Fruit fly (Drosophila melanogaster) whole organism, prepupa: ENCODE measurements around the gene CG4036.

ENCODE experiments used
- CG10631 ChIP-seq: fragments of 200-800 bp; sonication (Bioruptor generic); optimal IDR thresholded peaks from 2 replicates; lab custom pipeline; 2016; ENCODE audit warnings: missing biosample characterization, missing genetic modification characterization
- CG10669 ChIP-seq: fragments of 200-800 bp; sonication (Bioruptor generic); optimal IDR thresholded peaks from 3 replicates; lab custom pipeline; 2018; ENCODE audit warnings: missing biosample characterization, mild to moderate bottlenecking, missing genetic modification characterization, moderate library complexity
- CG11294 ChIP-seq: fragments of 200-800 bp; sonication (Bioruptor generic); IDR thresholded peaks from 2 replicates; pipeline ENCODE4 v1.3.6; 2022; ENCODE audit warnings: missing biosample characterization, missing genetic modification characterization
- CG31627 ChIP-seq: fragments of 200-800 bp; sonication (Bioruptor generic); optimal IDR thresholded peaks from 3 replicates; lab custom pipeline; 2016; ENCODE audit warnings: missing biosample characterization, missing genetic modification characterization
- CG3919 ChIP-seq: fragments of 200-800 bp; sonication (Bioruptor generic); optimal IDR thresholded peaks from 3 replicates; lab custom pipeline; 2016; ENCODE audit warnings: missing biosample characterization, missing genetic modification characterization
- CG6163 ChIP-seq: fragments of 200-800 bp; sonication (Bioruptor generic); IDR thresholded peaks from 3 replicates; pipeline ENCODE4 v1.3.6; 2022; ENCODE audit warnings: missing biosample characterization, missing genetic modification characterization
- CG6276 ChIP-seq: fragments of 200-800 bp; sonication (Bioruptor generic); optimal IDR thresholded peaks from 2 replicates; lab custom pipeline; 2017; ENCODE audit warnings: missing biosample characterization, mild to moderate bottlenecking, missing genetic modification characterization
- CG6808 ChIP-seq: fragments of 200-800 bp; sonication (Bioruptor generic); optimal IDR thresholded peaks from 3 replicates; lab custom pipeline; 2017; ENCODE audit warnings: missing biosample characterization, missing genetic modification characterization, mild to moderate bottlenecking, moderate library complexity, missing genetic modification reagents
- CG6854 ChIP-seq: fragments of 200-800 bp; sonication (Bioruptor generic); optimal IDR thresholded peaks from 2 replicates; lab custom pipeline; 2017; ENCODE audit warnings: missing biosample characterization, mild to moderate bottlenecking, missing genetic modification characterization
- CG8119 ChIP-seq: fragments of 200-800 bp; sonication (Bioruptor generic); IDR thresholded peaks from 3 replicates; pipeline ENCODE4 v1.3.6; 2022; ENCODE audit warnings: missing biosample characterization, missing genetic modification characterization
- CG8632 ChIP-seq: fragments of 200-800 bp; sonication (Bioruptor generic); optimal IDR thresholded peaks from 3 replicates; lab custom pipeline; 2016; ENCODE audit warnings: missing biosample characterization, missing genetic modification characterization
- Eip78C ChIP-seq: fragments of 200-800 bp; sonication (Bioruptor generic); peaks from one replicate; lab custom pipeline; 2016; ENCODE audit warnings: missing biosample characterization, missing genetic modification characterization
- Ets21C ChIP-seq: fragments of 200-800 bp; sonication (Bioruptor generic); optimal IDR thresholded peaks from 3 replicates; lab custom pipeline; 2016; ENCODE audit warnings: missing biosample characterization, missing genetic modification characterization
- Ets96B ChIP-seq: fragments of 200-800 bp; optimal IDR thresholded peaks from 2 replicates; lab custom pipeline; 2019; ENCODE audit warnings: missing biosample characterization, mild to moderate bottlenecking, missing genetic modification characterization, moderate library complexity
- Hr38 ChIP-seq: sonication (Bioruptor generic); optimal IDR thresholded peaks from 2 replicates; lab custom pipeline; 2016; ENCODE audit warnings: missing biosample characterization, missing genetic modification characterization
- Hr39 ChIP-seq: fragments of 200-800 bp; sonication (Bioruptor generic); optimal IDR thresholded peaks from 2 replicates; lab custom pipeline; 2016; ENCODE audit warnings: missing biosample characterization, missing genetic modification characterization
- Lpt ChIP-seq: fragments of 200-800 bp; sonication (Bioruptor generic); optimal IDR thresholded peaks from 3 replicates; lab custom pipeline; 2016; ENCODE audit warnings: missing biosample characterization, missing genetic modification characterization
- Sox14 ChIP-seq: fragments of 200-800 bp; sonication (Bioruptor generic); optimal IDR thresholded peaks from 3 replicates; lab custom pipeline; 2016; ENCODE audit warnings: missing biosample characterization, missing genetic modification characterization
- Sox15 ChIP-seq: fragments of 200-800 bp; sonication (Bioruptor generic); optimal IDR thresholded peaks from 3 replicates; lab custom pipeline; 2016; ENCODE audit warnings: missing biosample characterization, missing genetic modification characterization
- cyc ChIP-seq: fragments of 200-800 bp; sonication (Bioruptor generic); optimal IDR thresholded peaks from 3 replicates; lab custom pipeline; 2016; ENCODE audit warnings: missing biosample characterization, missing genetic modification characterization
- dac ChIP-seq: fragments of 200-800 bp; sonication (Bioruptor generic); optimal IDR thresholded peaks from 2 replicates; lab custom pipeline; 2017; ENCODE audit warnings: missing biosample characterization, mild to moderate bottlenecking, missing genetic modification characterization
- eg ChIP-seq: fragments of 200-800 bp; sonication (Bioruptor generic); IDR thresholded peaks from 3 replicates; pipeline ENCODE4 v1.3.6; 2022; ENCODE audit warnings: missing biosample characterization, missing genetic modification characterization
- fd59A ChIP-seq: fragments of 200-800 bp; sonication (Bioruptor generic); optimal IDR thresholded peaks from 2 replicates; lab custom pipeline; 2017; ENCODE audit warnings: missing biosample characterization, mild to moderate bottlenecking, missing genetic modification characterization, missing genetic modification reagents
- fd85E ChIP-seq: fragments of 200-800 bp; sonication (Bioruptor generic); optimal IDR thresholded peaks from 3 replicates; lab custom pipeline; 2016; ENCODE audit warnings: missing biosample characterization, missing genetic modification characterization
- fkh ChIP-seq: fragments of 200-800 bp; sonication (Bioruptor generic); optimal IDR thresholded peaks from 3 replicates; lab custom pipeline; 2017; ENCODE audit warnings: missing biosample characterization, mild to moderate bottlenecking, missing genetic modification characterization, moderate library complexity
- net ChIP-seq: fragments of 200-800 bp; sonication (Bioruptor generic); optimal IDR thresholded peaks from 3 replicates; lab custom pipeline; 2016; ENCODE audit warnings: missing biosample characterization, missing genetic modification characterization
- salr ChIP-seq, 2 experiments: fragments of 200-800 bp; sonication (Bioruptor generic); optimal IDR thresholded peaks; 3 replicates each; lab custom pipeline; 2016 to 2018; ENCODE audit warnings: missing biosample characterization in 2 of 2, missing genetic modification characterization in 2 of 2, mild to moderate bottlenecking in 1 of 2
- spab ChIP-seq: fragments of 200-800 bp; sonication (Bioruptor generic); optimal IDR thresholded peaks from 2 replicates; lab custom pipeline; 2017; ENCODE audit warnings: missing biosample characterization, mild to moderate bottlenecking, missing genetic modification characterization, missing genetic modification reagents
- ss ChIP-seq, 2 experiments: fragments of 200-800 bp; sonication (Bioruptor generic); optimal IDR thresholded peaks; 2 replicates in 1 of 2; 3 replicates in 1 of 2; lab custom pipeline; 2017 to 2018; ENCODE audit warnings: mild to moderate bottlenecking in 2 of 2, missing biosample characterization in 2 of 2, missing genetic modification characterization in 2 of 2, moderate library complexity in 1 of 2
- svp ChIP-seq: fragments of 200-800 bp; sonication (Bioruptor generic); peaks from one replicate; lab custom pipeline; 2016; ENCODE audit warnings: missing biosample characterization, missing genetic modification characterization

Gene CG4036

DNA sequence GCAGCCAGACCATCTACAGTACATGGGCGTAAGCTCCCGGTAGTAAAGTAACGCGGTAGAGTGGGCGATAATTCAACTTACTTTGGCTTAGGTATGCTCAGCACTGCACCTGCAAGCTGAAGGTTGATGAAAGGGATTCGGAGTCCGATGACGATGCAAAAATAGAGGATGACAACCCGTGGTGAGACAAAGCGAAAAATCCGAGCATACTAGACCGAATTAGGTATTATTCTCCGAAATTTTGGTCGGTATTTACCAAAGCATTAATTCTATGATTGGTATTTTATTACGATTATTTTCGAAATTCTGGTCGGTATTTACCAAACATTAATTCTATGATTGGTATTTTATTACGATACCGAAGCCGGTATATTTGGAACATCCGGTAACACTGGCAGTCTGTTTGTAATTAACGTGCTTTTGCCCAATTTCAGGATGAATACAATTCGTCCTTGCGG, at the start of gene CG4036:
Gene CG4036 (plus strand): TSS at position 348 of the 458 bp plus-strand sequence.
- TF ChIP-seq CG31627 (GFP tag; lab: Kevin White, UChicago) (no peak), CG10631 (GFP tag; lab: Kevin White, UChicago) (no peak), CG6276 (GFP tag; lab: Kevin White, UChicago) (no peak), cyc (GFP tag; lab: Kevin White, UChicago) (no peak), fkh (GFP tag; lab: Kevin White, UChicago) (no peak), Sox14 (GFP tag; lab: Kevin White, UChicago) (peak; percentile 31), spab (GFP tag; lab: Kevin White, UChicago) (no peak), CG11294 (no peak), eg (GFP tag; lab: Robert Waterston, UW) (no peak), Lpt (no peak), CG8632 (no peak), fd59A (no peak), ss (GFP tag; optimal IDR thresholded peaks at IDR 0.05; lab: Kevin White, UChicago) (no peak), CG6854 (GFP tag; lab: Kevin White, UChicago) (peak; percentile 16), CG3919 (GFP tag; lab: Kevin White, UChicago) (no peak), CG6808 (GFP tag; lab: Kevin White, UChicago) (no peak), Ets21C (GFP tag; lab: Kevin White, UChicago) (no peak)

DNA sequence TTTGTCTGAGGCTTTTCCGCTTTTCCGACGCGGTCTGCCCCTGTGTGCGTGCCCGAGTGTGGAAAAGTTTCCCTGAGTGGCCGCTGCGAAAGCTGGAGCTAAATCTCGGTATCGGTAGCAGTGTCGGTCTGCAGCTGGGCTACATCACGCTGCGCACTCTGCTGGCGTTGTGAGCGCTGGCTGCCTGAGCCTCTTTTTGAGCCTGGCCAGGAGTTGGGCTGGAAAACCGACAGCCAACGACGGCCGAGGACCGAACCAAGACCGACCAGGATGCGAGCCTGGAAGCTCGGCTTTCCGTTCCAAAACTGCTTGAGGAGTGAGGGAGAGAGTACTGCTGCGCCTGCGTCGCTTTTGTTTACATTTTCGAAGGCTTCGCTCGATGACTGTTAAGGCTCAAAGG, 46.9 kb upstream of the CG4036 start:
- TF ChIP-seq ss (GFP tag; optimal IDR thresholded peaks at IDR 0.05; lab: Kevin White, UChicago), result no peak
- 0 out of 3 replicates have a peak, but pooled peaks have one; percentile 9 for TF ChIP-seq eg (GFP tag; lab: Robert Waterston, UW)

DNA sequence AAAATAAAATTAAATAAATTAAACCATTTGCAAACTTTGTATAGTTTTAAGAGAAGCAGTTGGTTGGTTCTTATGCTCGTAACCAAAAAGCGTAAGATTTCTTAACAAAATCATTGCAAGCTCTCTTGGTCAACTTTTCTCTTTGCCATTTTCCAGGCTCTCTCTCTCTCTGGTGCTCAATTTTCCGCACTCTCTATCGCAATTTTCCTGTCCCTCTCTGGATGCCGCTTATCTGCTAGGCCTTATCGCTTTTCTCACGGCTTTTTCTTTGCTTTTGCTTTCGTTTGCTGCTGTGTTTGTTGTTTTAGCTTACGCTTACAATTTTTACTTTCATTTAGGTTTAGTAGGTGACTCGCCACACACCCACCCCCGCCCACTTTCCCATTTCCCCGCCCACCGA, 46.0 kb upstream of the CG4036 start:
- no peak for TF ChIP-seq fd85E (GFP tag; lab: Kevin White, UChicago)
- TF ChIP-seq Hr38 (GFP tag; lab: Kevin White, UChicago), result no peak
- TF ChIP-seq Hr39, result no peak
- TF ChIP-seq CG6854 (GFP tag; lab: Kevin White, UChicago), result no peak
- TF ChIP-seq salr (GFP tag; optimal IDR thresholded peaks at IDR 0.05; lab: Kevin White, UChicago), result no peak
- no peak for TF ChIP-seq Sox15 (GFP tag; lab: Kevin White, UChicago)
- TF ChIP-seq CG8632, result no peak
- TF ChIP-seq Ets96B (tag; lab: Kevin White, UChicago), result no peak

- TF ChIP-seq dac (GFP tag; lab: Kevin White, UChicago), result peak; percentile 34
- TF ChIP-seq CG10669 (GFP tag; lab: Kevin White, UChicago), result no peak
These were observed 44.2 kb upstream of the CG4036 start, which contains the start of gene Nckx30C for dm6 chr2L:9746236-9747225. TSS of gene Nckx30C (minus strand) at chr2L:9746495.

DNA sequence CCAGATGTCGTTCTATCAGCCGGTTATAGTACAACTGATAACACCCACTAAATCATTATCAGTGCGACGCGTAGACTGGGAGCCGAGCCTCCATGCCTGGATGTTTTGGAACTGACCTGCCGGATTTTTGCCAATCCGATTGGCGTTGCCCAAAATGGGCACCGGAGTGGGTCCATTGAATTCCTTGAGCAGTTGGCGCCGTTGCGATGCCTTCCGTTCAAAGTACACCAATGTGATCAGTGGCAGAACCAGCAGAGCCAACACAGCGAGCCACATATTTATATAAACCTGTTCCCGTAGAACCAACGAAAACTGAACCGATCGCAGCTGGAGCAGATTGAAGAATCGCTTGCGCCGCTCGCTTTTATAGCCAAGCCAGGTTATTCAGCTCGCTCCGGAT, 40.9 kb upstream of the CG4036 start, which contains the start of gene Cyp4e3:
Gene Cyp4e3 (minus strand): TSS at position 327 of the 400 bp plus-strand sequence.
- TF ChIP-seq CG8119 (GFP tag; lab: Robert Waterston, UW), result no peak
- no peak for TF ChIP-seq Ets96B (tag; lab: Kevin White, UChicago)
- TF ChIP-seq svp (GFP tag; lab: Kevin White, UChicago), result peak; percentile 38
- TF ChIP-seq Sox15 (GFP tag; lab: Kevin White, UChicago), result no peak
- TF ChIP-seq CG6163 (GFP tag; lab: Robert Waterston, UW), result no peak
- no peak for TF ChIP-seq net (GFP tag; lab: Kevin White, UChicago)
- TF ChIP-seq salr (GFP tag; optimal IDR thresholded peaks at IDR 0.05; lab: Kevin White, UChicago), result no peak
- TF ChIP-seq Eip78C (GFP tag; lab: Kevin White, UChicago), result no peak
